Worm (Caenorhabditis elegans) whole organism, midembryonic: Measurements from ENCODE around the gene kbp-3.
A peak's percentile ranks its signal among the peaks of the same experiment; 100 is the strongest.

ENCODE experiments used
- T22C8.4 ChIP-seq: fragments of 200-800 bp; sonication (Bioruptor generic); IDR thresholded peaks from 2 replicates; pipeline ENCODE4 v1.3.6; 2022; ENCODE audit warnings: missing genetic modification characterization, missing compliant biosample characterization
- cog-1 ChIP-seq: sonication (generic microtip); optimal IDR thresholded peaks from 2 replicates; lab custom pipeline; 2016; ENCODE audit warnings: missing genetic modification characterization, missing compliant biosample characterization
- flt-1 ChIP-seq: fragments of 200-800 bp; sonication (Bioruptor generic); IDR thresholded peaks from 2 replicates; pipeline ENCODE4 v1.3.6; 2022; ENCODE audit warnings: missing genetic modification characterization, missing compliant biosample characterization
- klf-2 ChIP-seq: fragments of 200-800 bp; sonication (Bioruptor generic); conservative IDR thresholded peaks from 2 replicates; pipeline ENCODE4 v1.3.6; 2022; ENCODE audit warnings: missing genetic modification reagents, missing genetic modification characterization, missing compliant biosample characterization
- med-1 ChIP-seq: sonication (generic microtip); optimal IDR thresholded peaks from 2 replicates; lab custom pipeline; 2017; ENCODE audit warnings: missing genetic modification characterization, mild to moderate bottlenecking, missing compliant biosample characterization, antibody characterized with exemption, missing genetic modification reagents; ENCODE audit not compliant: insufficient read depth
- ref-1 ChIP-seq: fragments of 200-800 bp; sonication (Bioruptor generic); conservative IDR thresholded peaks from 2 replicates; pipeline ENCODE4 v1.3.6; 2022; ENCODE audit warnings: missing genetic modification reagents, missing genetic modification characterization, missing compliant biosample characterization
- tab-1 ChIP-seq: fragments of 200-800 bp; sonication (Bioruptor generic); IDR thresholded peaks from 2 replicates; pipeline ENCODE4 v1.3.6; 2022; ENCODE audit warnings: missing genetic modification characterization, missing compliant biosample characterization
- ztf-23 ChIP-seq: fragments of 200-800 bp; sonication (Bioruptor generic); IDR thresholded peaks from 2 replicates; pipeline ENCODE4 v1.3.6; 2022; ENCODE audit warnings: missing genetic modification reagents, missing genetic modification characterization, missing compliant biosample characterization

- TF ChIP-seq ztf-23 (GFP tag; lab: Robert Waterston, UW), result peak; percentile 67
- TF ChIP-seq klf-2 (GFP tag; lab: Robert Waterston, UW), result no peak
- no peak for TF ChIP-seq tab-1
- TF ChIP-seq flt-1 (GFP tag; lab: Robert Waterston, UW), result no peak
- no peak for TF ChIP-seq med-1 (GFP tag; lab: Kevin White, UChicago)
- TF ChIP-seq ref-1 (GFP tag; lab: Robert Waterston, UW), result no peak
- no peak for TF ChIP-seq T22C8.4 (GFP tag; lab: Robert Waterston, UW)
- peak; percentile 59 for TF ChIP-seq cog-1
Measured at ce11 chrII:14399595-14399994, 9.7 kb upstream of the kbp-3 start.
